Fruit fly (Drosophila melanogaster): ENCODE data around the gene Polr2C.

The Polr2C gene

DNA sequence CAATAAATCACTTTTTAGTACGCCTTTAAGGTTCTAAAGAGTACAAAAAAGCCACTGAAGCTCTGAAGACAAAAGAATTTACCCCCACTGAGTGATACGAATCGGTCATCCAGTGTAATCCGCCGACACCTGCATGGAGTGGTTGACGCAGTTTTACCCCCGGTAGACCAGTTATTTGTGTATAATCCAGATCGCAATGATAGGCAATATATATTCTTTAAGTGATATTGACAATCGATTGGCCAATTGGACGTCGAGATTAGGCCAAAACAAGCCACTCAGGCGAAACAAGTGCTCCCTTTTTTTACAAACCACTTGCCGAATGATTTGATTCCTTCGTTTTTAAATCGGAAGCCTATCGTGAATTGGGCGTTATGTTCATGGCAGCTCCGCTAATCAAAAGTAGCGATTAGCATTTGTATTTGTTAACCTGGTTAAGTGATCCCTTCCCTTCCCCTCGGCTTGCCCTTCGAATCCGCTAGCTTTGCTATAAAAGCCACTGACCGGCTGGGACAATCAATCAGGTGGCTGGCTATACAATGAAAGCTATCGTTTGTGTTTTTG, 13.2 kb downstream of the Polr2C start, which contains the start of gene CG7916 (continued):
- TF ChIP-seq CG4617 (GFP tag; optimal IDR thresholded peaks at IDR 0.05; ENCODE audit: borderline replicate concordance) (no peak), ind (GFP tag; optimal IDR thresholded peaks at IDR 0.05) (no peak), chif (GFP tag; optimal IDR thresholded peaks at IDR 0.05) (no peak), dysf (GFP tag; IDR thresholded peaks at IDR 0.05) (no peak), CG31365 (tag; optimal IDR thresholded peaks at IDR 0.05) (no peak), NC2α (GFP tag; optimal IDR thresholded peaks at IDR 0.05) (no peak), Dp (GFP tag; optimal IDR thresholded peaks at IDR 0.05) (no peak), crc (GFP tag; optimal IDR thresholded peaks at IDR 0.05) (no peak), ssp (GFP tag; IDR thresholded peaks at IDR 0.05) (no peak), CG16779 (GFP tag; IDR thresholded peaks at IDR 0.05) (no peak), eyg (GFP tag; optimal IDR thresholded peaks at IDR 0.05) (no peak), CG5180 (GFP tag; optimal IDR thresholded peaks at IDR 0.05) (no peak), Fer1 (GFP tag; optimal IDR thresholded peaks at IDR 0.05) (no peak), slou (GFP tag; optimal IDR thresholded peaks at IDR 0.05) (no peak), chm (GFP tag; IDR thresholded peaks at IDR 0.05) (no peak), lov (optimal IDR thresholded peaks at IDR 0.05) (no peak), lov (GFP tag; IDR thresholded peaks at IDR 0.05) (no peak), CG33557 (GFP tag; optimal IDR thresholded peaks at IDR 0.05) (no peak), CG12659 (GFP tag; optimal IDR thresholded peaks at IDR 0.05) (no peak), crol (GFP tag; IDR thresholded peaks at IDR 0.05) (peak; percentile 36; the same call in 1 of the 2 replicates), CG9437 (GFP tag; optimal IDR thresholded peaks at IDR 0.05) (no peak), Bdp1 (GFP tag; optimal IDR thresholded peaks at IDR 0.05) (no peak), Lpt (GFP tag; optimal IDR thresholded peaks at IDR 0.05) (no peak), Hey (tag; optimal IDR thresholded peaks at IDR 0.05) (peak; percentile 12), pfk (GFP tag; optimal IDR thresholded peaks at IDR 0.05) (no peak), CG13894 (tag; optimal IDR thresholded peaks at IDR 0.05) (no peak), pita (GFP tag; optimal IDR thresholded peaks at IDR 0.05) (no peak), yki (optimal IDR thresholded peaks at IDR 0.05) (no peak), ranshi (GFP tag; IDR thresholded peaks at IDR 0.05) (no peak), CG10431 (GFP tag; optimal IDR thresholded peaks at IDR 0.05) (no peak)

DNA sequence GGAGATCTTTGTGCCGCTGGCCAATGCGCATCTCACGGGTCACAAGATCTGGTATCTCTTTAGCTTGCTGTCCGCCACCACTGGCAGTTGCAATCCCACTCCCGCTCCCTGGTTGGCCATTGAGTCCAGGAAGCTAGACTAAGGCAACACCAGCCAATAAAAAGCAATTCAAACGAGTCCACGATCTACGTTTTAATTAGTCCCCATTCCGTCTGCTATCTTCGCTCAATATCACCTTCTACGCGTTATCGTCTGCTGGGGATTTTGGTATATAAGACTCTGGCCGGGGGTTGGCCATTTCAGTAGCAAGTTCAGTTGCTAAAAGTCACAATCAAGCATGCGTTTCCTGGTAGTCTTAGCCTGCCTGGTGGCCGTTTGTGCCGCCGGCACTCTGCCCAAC, 14.5 kb downstream of the Polr2C start, which contains the start of gene CG7953:
Gene CG7953 (plus strand): TSS at position 301 of the 400 bp plus-strand sequence.
- TF ChIP-seq Rx (GFP tag; IDR thresholded peaks at IDR 0.05) (no peak), Ets65A (GFP tag) (peak; percentile 63), exex (tag; optimal IDR thresholded peaks at IDR 0.05) (peak; percentile 29), sob (GFP tag; IDR thresholded peaks at IDR 0.05) (0 out of 2 replicates have a peak, but pooled peaks have one; percentile 12)

- TF ChIP-seq ap (GFP tag; IDR thresholded peaks at IDR 0.05) (no peak), B-H2 (GFP tag; optimal IDR thresholded peaks at IDR 0.05) (no peak), Rx (GFP tag; IDR thresholded peaks at IDR 0.05) (no peak), gcm2 (GFP tag; optimal IDR thresholded peaks at IDR 0.05) (no peak), ci (GFP tag; IDR thresholded peaks at IDR 0.05) (no peak), gcm (GFP tag; optimal IDR thresholded peaks at IDR 0.05) (no peak), exex (tag; optimal IDR thresholded peaks at IDR 0.05) (peak; percentile 93), CG10147 (GFP tag; optimal IDR thresholded peaks at IDR 0.05) (no peak)
Measured at dm6 chr2L:13849125-13849524, 16.0 kb downstream of the Polr2C start, which contains the start of gene CG7968. Gene CG7968 (plus strand): TSS chr2L:13849400.

Measured in whole organism, embryonic.